Worm (Caenorhabditis elegans): ENCODE data around the gene nhr-228.

- no peak for TF ChIP-seq nhr-28 (tag; optimal IDR thresholded peaks at IDR 0.05)
- TF ChIP-seq elt-1 (tag; optimal IDR thresholded peaks at IDR 0.05; ENCODE audit: borderline replicate concordance, insufficient read depth): no peak
- TF ChIP-seq nhr-237 (tag; optimal IDR thresholded peaks at IDR 0.05): no peak
- TF ChIP-seq sptf-1 (tag; optimal IDR thresholded peaks at IDR 0.05): no peak
- no peak for TF ChIP-seq ztf-11 (tag; optimal IDR thresholded peaks at IDR 0.05)
- TF ChIP-seq lsy-2 (tag; optimal IDR thresholded peaks at IDR 0.05): no peak
- TF ChIP-seq bed-3 (GFP tag; optimal IDR thresholded peaks at IDR 0.05): no peak
Measured at ce11 chrV:2292240-2292639, 10.7 kb downstream of the nhr-228 start, which contains the start of gene nhr-115.
